Worm (Caenorhabditis elegans) whole organism, L2 larva: ENCODE data around the gene T22B2.2.

Source experiments
- C34F6.9 ChIP-seq: fragments of 150-350 bp; optimal IDR thresholded peaks from 2 replicates; lab custom pipeline; 2014; ENCODE audit warnings: missing biosample characterization, missing genetic modification characterization
- R02D3.7 ChIP-seq: fragments of 150-350 bp; optimal IDR thresholded peaks from 2 replicates; lab custom pipeline; 2014; ENCODE audit warnings: missing biosample characterization, missing genetic modification characterization
- Y55F3AM.14 ChIP-seq: fragments of 200-800 bp; sonication (Bioruptor generic); optimal IDR thresholded peaks from 2 replicates; lab custom pipeline; 2018; ENCODE audit warnings: mild to moderate bottlenecking, missing genetic modification characterization, missing compliant biosample characterization
- alr-1 ChIP-seq: fragments of 150-350 bp; optimal IDR thresholded peaks from 2 replicates; lab custom pipeline; 2014; ENCODE audit warnings: missing biosample characterization, missing genetic modification characterization
- aly-2 ChIP-seq: fragments of 150-350 bp; optimal IDR thresholded peaks from 2 replicates; lab custom pipeline; 2014; ENCODE audit warnings: missing biosample characterization, missing genetic modification characterization
- ama-1 ChIP-seq: fragments of 150-350 bp; optimal IDR thresholded peaks from 2 replicates; lab custom pipeline; 2018; ENCODE audit warnings: inconsistent platforms
- blmp-1 ChIP-seq: sonication (generic microtip); optimal IDR thresholded peaks from 2 replicates; lab custom pipeline; 2017; ENCODE audit warnings: missing genetic modification characterization, mild to moderate bottlenecking, missing compliant biosample characterization, antibody characterized with exemption, moderate library complexity; ENCODE audit not compliant: insufficient read depth
- ceh-16 ChIP-seq: fragments of 150-350 bp; optimal IDR thresholded peaks from 2 replicates; lab custom pipeline; 2014; ENCODE audit warnings: missing biosample characterization, missing genetic modification characterization
- ceh-82 ChIP-seq: fragments of 150-350 bp; optimal IDR thresholded peaks from 2 replicates; lab custom pipeline; 2014; ENCODE audit warnings: missing biosample characterization, missing genetic modification characterization
- crh-2 ChIP-seq: sonication (generic microtip); optimal IDR thresholded peaks from 2 replicates; lab custom pipeline; 2017; ENCODE audit warnings: missing biosample characterization, missing genetic modification characterization
- egl-27 ChIP-seq: sonication (generic microtip); optimal IDR thresholded peaks from 3 replicates; lab custom pipeline; 2017; ENCODE audit warnings: missing biosample characterization, missing genetic modification reagents, missing genetic modification characterization
- elt-1 ChIP-seq: fragments of 150-350 bp; optimal IDR thresholded peaks from 2 replicates; lab custom pipeline; 2014; ENCODE audit warnings: missing biosample characterization, missing genetic modification characterization
- elt-3 ChIP-seq: sonication (generic microtip); optimal IDR thresholded peaks from 2 replicates; lab custom pipeline; 2017; ENCODE audit warnings: missing biosample characterization, missing genetic modification characterization
- fos-1 ChIP-seq: fragments of 150-350 bp; optimal IDR thresholded peaks from 2 replicates; lab custom pipeline; 2014; ENCODE audit warnings: missing biosample characterization, missing genetic modification characterization
- gmeb-1 ChIP-seq: fragments of 150-350 bp; optimal IDR thresholded peaks from 2 replicates; lab custom pipeline; 2014; ENCODE audit warnings: missing biosample characterization, missing genetic modification characterization
- lin-11 ChIP-seq: fragments of 150-350 bp; sonication (generic microtip); optimal IDR thresholded peaks from 2 replicates; lab custom pipeline; 2014; ENCODE audit warnings: missing biosample characterization, missing genetic modification characterization, inconsistent platforms, mixed read lengths
- lin-39 ChIP-seq: fragments of 150-350 bp; optimal IDR thresholded peaks from 2 replicates; lab custom pipeline; 2014; ENCODE audit warnings: missing biosample characterization, missing genetic modification reagents, missing genetic modification characterization
- lsy-2 ChIP-seq, 2 experiments: fragments of 150-350 bp in 1 of 2; sonication (generic microtip) in 1 of 2; optimal IDR thresholded peaks; 2 replicates each; lab custom pipeline; 2014 to 2017; ENCODE audit warnings: missing biosample characterization in 2 of 2, missing genetic modification characterization in 2 of 2
- mbf-1 ChIP-seq: sonication (generic microtip); optimal IDR thresholded peaks from 2 replicates; lab custom pipeline; 2017; ENCODE audit warnings: missing biosample characterization, missing genetic modification characterization
- mdl-1 ChIP-seq, 2 experiments: fragments of 150-350 bp in 1 of 2; sonication (generic microtip) in 1 of 2; optimal IDR thresholded peaks; 2 replicates each; lab custom pipeline; 2017; ENCODE audit warnings: missing biosample characterization in 2 of 2, missing genetic modification characterization in 2 of 2
- nhr-10 ChIP-seq: sonication (generic microtip); optimal IDR thresholded peaks from 2 replicates; lab custom pipeline; 2017; ENCODE audit warnings: missing biosample characterization, missing genetic modification characterization
- nhr-12 ChIP-seq: fragments of 150-350 bp; optimal IDR thresholded peaks from 2 replicates; lab custom pipeline; 2014; ENCODE audit warnings: missing biosample characterization, missing genetic modification characterization
- nhr-129 ChIP-seq: fragments of 150-350 bp; optimal IDR thresholded peaks from 2 replicates; lab custom pipeline; 2014; ENCODE audit warnings: missing biosample characterization, missing genetic modification characterization
- nhr-21 ChIP-seq: fragments of 150-350 bp; optimal IDR thresholded peaks from 2 replicates; lab custom pipeline; 2014; ENCODE audit warnings: missing biosample characterization, missing genetic modification characterization
- nhr-23 ChIP-seq: fragments of 150-350 bp; optimal IDR thresholded peaks from 2 replicates; lab custom pipeline; 2014; ENCODE audit warnings: missing biosample characterization, missing genetic modification reagents, missing genetic modification characterization
- nhr-77 ChIP-seq: fragments of 150-350 bp; optimal IDR thresholded peaks from 2 replicates; lab custom pipeline; 2014; ENCODE audit warnings: missing biosample characterization, missing genetic modification characterization
- peb-1 ChIP-seq: fragments of 150-350 bp; optimal IDR thresholded peaks from 2 replicates; lab custom pipeline; 2014; ENCODE audit warnings: missing biosample characterization, missing genetic modification characterization
- sem-4 ChIP-seq: fragments of 150-350 bp; optimal IDR thresholded peaks from 2 replicates; lab custom pipeline; 2014; ENCODE audit warnings: missing biosample characterization, missing genetic modification reagents, missing genetic modification characterization
- sma-3 ChIP-seq: sonication (generic microtip); optimal IDR thresholded peaks from 2 replicates; lab custom pipeline; 2016; ENCODE audit warnings: missing genetic modification reagents, missing genetic modification characterization, missing compliant biosample characterization
- sma-9 ChIP-seq, 2 experiments: fragments of 150-350 bp in 1 of 2; sonication (generic microtip) in 1 of 2; optimal IDR thresholded peaks; 2 replicates each; lab custom pipeline; 2014 to 2016; ENCODE audit warnings: missing genetic modification characterization in 2 of 2, mild to moderate bottlenecking in 1 of 2, missing biosample characterization in 1 of 2, missing compliant biosample characterization in 1 of 2, missing genetic modification reagents in 1 of 2, moderate library complexity in 1 of 2
- snpc-4 ChIP-seq: fragments of 150-350 bp; optimal IDR thresholded peaks from 2 replicates; lab custom pipeline; 2014; ENCODE audit warnings: missing biosample characterization, missing genetic modification characterization
- unc-39 ChIP-seq: fragments of 150-350 bp; optimal IDR thresholded peaks from 2 replicates; lab custom pipeline; 2014; ENCODE audit warnings: missing biosample characterization, missing genetic modification characterization
- unc-55 ChIP-seq: fragments of 150-350 bp; sonication (generic microtip); optimal IDR thresholded peaks from 3 replicates; lab custom pipeline; 2014; ENCODE audit warnings: missing biosample characterization, missing genetic modification reagents, missing genetic modification characterization
- zag-1 ChIP-seq: fragments of 150-350 bp; optimal IDR thresholded peaks from 2 replicates; lab custom pipeline; 2014; ENCODE audit warnings: missing biosample characterization, missing genetic modification characterization
- ztf-1 ChIP-seq: fragments of 200-800 bp; sonication (Bioruptor generic); conservative IDR thresholded peaks from 2 replicates; pipeline ENCODE4 v1.3.6; 2022; ENCODE audit warnings: missing genetic modification characterization, missing compliant biosample characterization
- ztf-11 ChIP-seq: sonication (generic microtip); optimal IDR thresholded peaks from 2 replicates; lab custom pipeline; 2017; ENCODE audit warnings: missing biosample characterization, missing genetic modification characterization

The T22B2.2 gene

DNA sequence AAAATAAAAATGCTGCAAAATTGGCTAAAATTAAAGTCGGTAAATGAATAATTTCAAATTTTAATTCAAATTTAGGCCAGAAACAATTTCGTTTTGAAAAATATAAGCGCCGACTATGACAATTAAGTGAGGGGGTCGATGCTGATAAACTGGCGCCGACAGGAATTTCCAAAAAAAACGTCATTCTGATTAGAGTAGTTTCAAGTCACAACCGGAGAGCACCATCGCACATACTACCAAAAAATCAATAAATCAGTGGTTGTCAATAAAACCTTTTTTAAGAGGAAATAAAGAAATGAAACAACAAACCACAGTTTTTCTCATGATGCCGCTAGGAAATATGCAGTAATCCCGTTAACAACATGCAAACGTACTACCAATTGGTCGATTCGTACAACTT, 28.8 kb downstream of the T22B2.2 start:
- peak; percentile 49 for TF ChIP-seq fos-1 (tag; lab: Kevin White, UChicago)
- no peak for TF ChIP-seq ama-1
- no peak for TF ChIP-seq ztf-11 (tag; lab: Kevin White, UChicago)
- TF ChIP-seq, all 48 proteins: peak for 1

DNA sequence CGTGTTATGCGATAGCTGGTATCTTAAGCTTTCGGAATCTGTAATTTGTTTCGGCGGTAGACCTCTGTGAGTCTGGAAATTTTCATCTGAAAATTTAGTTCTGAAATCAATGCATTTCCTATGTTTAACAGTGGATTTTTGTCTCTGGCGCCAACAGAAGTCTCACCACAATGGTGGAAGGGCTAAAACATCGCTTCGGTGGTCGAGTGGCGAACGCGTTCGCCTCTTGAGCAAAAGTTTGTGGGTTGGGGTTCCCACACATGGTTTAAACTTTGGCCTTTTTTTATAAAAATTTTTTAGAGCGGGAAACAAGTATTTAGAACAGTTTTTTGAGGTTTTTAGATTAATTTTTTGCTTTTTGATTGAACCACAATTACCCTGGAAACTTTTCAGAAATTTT, 29.6 kb downstream of the T22B2.2 start:
- TF ChIP-seq crh-2 (tag; lab: Kevin White, UChicago): no peak
- TF ChIP-seq nhr-77 (tag; lab: Kevin White, UChicago): no peak
- no peak for TF ChIP-seq mbf-1
- TF ChIP-seq alr-1 (tag; lab: Kevin White, UChicago): no peak
- no peak for TF ChIP-seq lin-11 (tag; lab: Kevin White, UChicago)
- TF ChIP-seq snpc-4 (tag; lab: Kevin White, UChicago): no peak
- no peak for TF ChIP-seq nhr-10
- no peak for TF ChIP-seq ztf-11 (tag; lab: Kevin White, UChicago)
- no peak for TF ChIP-seq nhr-129 (tag; lab: Kevin White, UChicago)
- TF ChIP-seq elt-1 (tag; lab: Kevin White, UChicago): no peak
- no peak for TF ChIP-seq ceh-82 (tag; lab: Kevin White, UChicago)
- TF ChIP-seq ztf-1 (GFP tag; lab: Robert Waterston, UW): no peak
- TF ChIP-seq mdl-1 (tag; optimal IDR thresholded peaks at IDR 0.05; lab: Kevin White, UChicago): no peak
- TF ChIP-seq, all 48 proteins: peak for 0

DNA sequence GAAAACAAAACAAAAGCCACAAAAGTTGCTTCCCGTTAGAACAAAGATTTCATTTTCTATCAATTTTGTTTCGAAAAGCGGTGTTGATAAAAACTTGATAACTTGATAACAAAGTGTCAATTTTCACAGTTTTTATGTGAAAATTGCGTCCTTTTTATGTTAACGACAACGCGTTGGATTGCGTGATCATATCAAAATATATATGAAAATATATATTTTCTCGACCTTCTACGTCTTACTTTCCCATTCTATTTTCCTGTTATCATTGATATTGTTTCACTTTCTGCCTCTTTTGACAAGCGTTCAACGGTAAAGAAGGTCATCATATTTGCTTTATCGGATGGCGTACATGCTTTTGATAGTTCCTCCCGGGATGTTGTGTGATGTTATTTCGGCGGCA, 32.5 kb downstream of the T22B2.2 start:
- no peak for TF ChIP-seq nhr-12 (tag; lab: Kevin White, UChicago)
- TF ChIP-seq peb-1: no peak
- no peak for TF ChIP-seq aly-2 (tag; lab: Kevin White, UChicago)
- TF ChIP-seq sma-3 (GFP tag; lab: Kevin White, UChicago): no peak
- TF ChIP-seq ceh-16 (tag; lab: Kevin White, UChicago): no peak
- TF ChIP-seq elt-3: no peak
- TF ChIP-seq snpc-4 (tag; lab: Kevin White, UChicago): no peak
- TF ChIP-seq nhr-10: no peak
- TF ChIP-seq ztf-1 (GFP tag; lab: Robert Waterston, UW): no peak
- no peak for TF ChIP-seq lin-11 (tag; lab: Kevin White, UChicago)
- TF ChIP-seq lsy-2 (tag; optimal IDR thresholded peaks at IDR 0.05; lab: Kevin White, UChicago): no peak

DNA sequence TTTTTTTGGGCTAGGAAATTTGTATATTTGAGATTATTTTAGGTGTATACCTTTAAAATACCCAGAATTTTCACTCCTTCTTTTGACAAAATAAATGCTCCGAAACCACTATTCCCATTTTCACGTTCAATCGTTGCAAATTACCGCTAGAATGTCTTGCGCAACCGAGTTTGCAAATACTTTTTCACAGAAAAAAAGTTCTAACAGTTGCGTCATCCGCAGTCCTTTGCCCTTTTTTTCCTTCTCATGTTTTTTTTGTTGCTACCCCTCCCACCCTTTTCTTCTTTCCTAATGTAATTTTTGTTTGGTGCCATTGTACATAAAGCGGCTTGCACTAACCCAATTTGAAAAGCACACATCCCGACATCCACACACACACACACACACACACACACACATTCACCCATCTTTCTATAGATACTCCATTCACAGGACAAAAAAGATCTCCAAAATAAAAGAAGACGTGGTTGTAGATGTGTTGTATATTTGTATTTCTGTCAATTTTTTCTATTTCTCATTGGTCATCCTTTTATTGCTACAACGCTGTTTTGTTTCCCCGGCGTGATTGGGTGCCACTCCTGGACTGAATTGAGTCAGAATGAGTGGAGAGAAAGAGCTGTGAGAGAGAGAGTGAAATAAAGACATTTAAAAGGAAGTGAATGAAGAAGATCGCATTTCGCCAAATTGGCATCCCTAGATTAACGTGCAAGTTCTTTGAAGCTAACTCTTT, 37.4 kb downstream of the T22B2.2 start:
- TF ChIP-seq sma-3 (GFP tag; lab: Kevin White, UChicago) (no peak), nhr-21 (tag; lab: Kevin White, UChicago) (no peak), C34F6.9 (tag; lab: Kevin White, UChicago) (peak; percentile 9), sem-4 (tag; lab: Kevin White, UChicago) (peak; percentile 33), lin-39 (tag; lab: Kevin White, UChicago) (no peak), ztf-11 (tag; lab: Kevin White, UChicago) (no peak), nhr-77 (tag; lab: Kevin White, UChicago) (no peak), aly-2 (tag; lab: Kevin White, UChicago) (no peak), egl-27 (tag; lab: Kevin White, UChicago) (no peak), snpc-4 (tag; lab: Kevin White, UChicago) (no peak), unc-39 (no peak), Y55F3AM.14 (GFP tag; lab: Kevin White, UChicago) (no peak), zag-1 (tag; lab: Kevin White, UChicago) (no peak), mbf-1 (no peak)

DNA sequence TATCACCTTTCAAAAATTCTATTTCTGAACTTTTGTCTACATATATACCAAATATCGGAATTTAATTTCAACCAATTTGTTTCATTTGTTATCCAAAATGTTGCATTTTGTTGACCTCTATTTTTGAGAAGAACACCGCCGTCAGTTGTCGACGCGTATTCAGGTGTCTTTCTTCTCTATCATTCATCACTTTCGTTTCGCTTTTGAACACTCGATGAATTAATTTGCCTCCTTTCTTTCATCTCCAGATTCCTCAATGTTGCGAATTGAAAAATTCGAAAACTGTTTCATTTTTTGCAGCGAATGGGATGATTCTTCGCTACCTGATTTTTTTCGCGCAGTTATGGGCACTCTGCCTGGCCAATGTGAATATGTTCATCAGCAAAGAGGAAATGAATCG, 38.1 kb downstream of the T22B2.2 start, which contains the start of gene lin-18:
Gene lin-18 (plus strand): TSS at position 301 of the 400 bp plus-strand sequence.
- peak; percentile 52 for TF ChIP-seq blmp-1
- TF ChIP-seq unc-55 (GFP tag; lab: Kevin White, UChicago): no peak

DNA sequence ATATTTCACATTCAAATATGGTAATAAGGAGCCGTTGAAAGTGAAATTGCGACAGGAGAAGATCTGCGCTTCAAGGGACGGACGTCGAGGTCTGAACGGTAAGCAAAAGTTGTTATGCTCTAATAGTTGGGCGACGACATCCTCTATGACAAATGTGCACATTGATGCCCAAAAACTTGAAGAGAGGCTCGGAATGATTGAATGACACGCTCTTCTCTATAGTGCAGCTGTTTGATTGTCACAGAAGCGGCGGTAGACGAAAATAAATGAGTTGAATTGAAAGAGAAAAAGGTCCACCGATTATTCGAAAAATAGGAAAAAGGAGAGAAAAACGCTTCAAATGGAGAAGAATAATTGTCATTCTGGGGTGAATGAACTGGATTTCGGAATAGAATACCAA, 39.0 kb downstream of the T22B2.2 start:
- TF ChIP-seq fos-1 (tag; lab: Kevin White, UChicago) (no peak), ama-1 (no peak), peb-1 (no peak), nhr-23 (no peak), nhr-129 (tag; lab: Kevin White, UChicago) (no peak), R02D3.7 (no peak), gmeb-1 (no peak), sma-9 (GFP tag; optimal IDR thresholded peaks at IDR 0.05; lab: Kevin White, UChicago) (no peak), sma-9 (tag; optimal IDR thresholded peaks at IDR 0.05; lab: Kevin White, UChicago) (no peak)
- TF ChIP-seq, all 48 proteins: peak for 0
